Worm (Caenorhabditis elegans) whole organism, young adult: Measurements from ENCODE around the gene F35F11.2.

Experiments used
- C17E4.6 ChIP-seq: fragments of 200-800 bp; sonication (Bioruptor generic); IDR thresholded peaks from 2 replicates; pipeline ENCODE4 v1.3.6; 2022; ENCODE audit warnings: missing genetic modification reagents, missing genetic modification characterization, missing compliant biosample characterization
- D2030.7 ChIP-seq: fragments of 200-800 bp; sonication (Bioruptor generic); IDR thresholded peaks from 2 replicates; pipeline ENCODE4 v1.3.6; 2022; ENCODE audit warnings: missing genetic modification reagents, missing genetic modification characterization, missing compliant biosample characterization
- F37B4.10 ChIP-seq: fragments of 200-800 bp; sonication (Bioruptor generic); IDR thresholded peaks from 2 replicates; pipeline ENCODE4 v1.3.6; 2022; ENCODE audit warnings: missing genetic modification characterization, missing compliant biosample characterization
- F52B5.7 ChIP-seq: sonication (generic microtip); optimal IDR thresholded peaks from 2 replicates; lab custom pipeline; 2016; ENCODE audit warnings: mild to moderate bottlenecking, missing genetic modification characterization, missing compliant biosample characterization
- K12H6.12 ChIP-seq: fragments of 200-800 bp; sonication (Bioruptor generic); optimal IDR thresholded peaks from 2 replicates; lab custom pipeline; 2018; ENCODE audit warnings: mild to moderate bottlenecking, missing genetic modification characterization, missing compliant biosample characterization
- Y67H2A.10 ChIP-seq: fragments of 200-800 bp; sonication (Bioruptor generic); conservative IDR thresholded peaks from 2 replicates; pipeline ENCODE4 v1.3.6; 2022; ENCODE audit warnings: missing genetic modification reagents, missing genetic modification characterization, missing compliant biosample characterization
- Y79H2A.3 ChIP-seq: fragments of 200-800 bp; sonication (Bioruptor generic); conservative IDR thresholded peaks from 2 replicates; pipeline ENCODE4 v1.3.6; 2022; ENCODE audit warnings: missing genetic modification reagents, missing genetic modification characterization, missing compliant biosample characterization
- akir-1 ChIP-seq: fragments of 200-800 bp; sonication (Bioruptor generic); optimal IDR thresholded peaks from 2 replicates; lab custom pipeline; 2018; ENCODE audit warnings: mild to moderate bottlenecking, missing genetic modification characterization, moderate library complexity, missing compliant biosample characterization
- ama-1 ChIP-seq, 3 experiments: fragments of 150-350 bp in 1 of 3; sonication (generic microtip) in 2 of 3; optimal IDR thresholded peaks; 2 replicates each; lab custom pipeline; 2014 to 2018; ENCODE audit warnings: missing biosample characterization in 2 of 3, missing genetic modification characterization in 2 of 3, missing genetic modification reagents in 2 of 3
- aptf-2 ChIP-seq: fragments of 200-800 bp; sonication (Bioruptor generic); conservative IDR thresholded peaks from 2 replicates; pipeline ENCODE4 v1.3.6; 2022; ENCODE audit warnings: missing genetic modification reagents, missing genetic modification characterization, missing compliant biosample characterization
- athp-1 ChIP-seq: sonication (generic microtip); optimal IDR thresholded peaks from 2 replicates; lab custom pipeline; 2017; ENCODE audit warnings: mild to moderate bottlenecking, missing genetic modification characterization, missing compliant biosample characterization
- attf-3 ChIP-seq: fragments of 200-800 bp; sonication (Bioruptor generic); conservative IDR thresholded peaks from 2 replicates; pipeline ENCODE4 v1.3.6; 2022; ENCODE audit warnings: missing genetic modification reagents, missing genetic modification characterization, missing compliant biosample characterization
- bed-2 ChIP-seq: fragments of 200-800 bp; sonication (Bioruptor generic); IDR thresholded peaks from 2 replicates; pipeline ENCODE4 v1.3.6; 2022; ENCODE audit warnings: missing genetic modification reagents, missing genetic modification characterization, missing compliant biosample characterization
- cebp-1 ChIP-seq, 2 experiments: fragments of 200-800 bp in 1 of 2; sonication (Bioruptor generic) in 1 of 2; sonication (generic microtip) in 1 of 2; IDR thresholded peaks in 1 of 2; optimal IDR thresholded peaks in 1 of 2; 2 replicates each; pipeline versions ENCODE4 v1.3.6 to Lab custom; 2017 to 2022; ENCODE audit warnings: missing compliant biosample characterization in 2 of 2, missing genetic modification characterization in 2 of 2, mild to moderate bottlenecking in 1 of 2, missing genetic modification reagents in 1 of 2, moderate library complexity in 1 of 2
- ceh-40 ChIP-seq: fragments of 200-800 bp; sonication (Bioruptor generic); IDR thresholded peaks from 2 replicates; pipeline ENCODE4 v1.3.6; 2022; ENCODE audit warnings: missing genetic modification characterization, missing compliant biosample characterization
- ceh-58 ChIP-seq: fragments of 200-800 bp; sonication (Bioruptor generic); IDR thresholded peaks from 2 replicates; pipeline ENCODE4 v1.3.6; 2022; ENCODE audit warnings: missing genetic modification characterization, missing compliant biosample characterization
- chd-7 ChIP-seq: sonication (generic microtip); optimal IDR thresholded peaks from 2 replicates; lab custom pipeline; 2016; ENCODE audit warnings: mild to moderate bottlenecking, missing genetic modification characterization, moderate library complexity, missing compliant biosample characterization
- die-1 ChIP-seq: sonication (generic microtip); optimal IDR thresholded peaks from 2 replicates; lab custom pipeline; 2016; ENCODE audit warnings: missing genotype, mild to moderate bottlenecking, missing genetic modification characterization, missing compliant biosample characterization
- dox-1 ChIP-seq: fragments of 200-800 bp; sonication (Bioruptor generic); IDR thresholded peaks from 2 replicates; pipeline ENCODE4 v1.3.6; 2022; ENCODE audit warnings: missing genetic modification reagents, missing genetic modification characterization, missing compliant biosample characterization
- dpff-1 ChIP-seq: sonication (generic microtip); optimal IDR thresholded peaks from 2 replicates; lab custom pipeline; 2017; ENCODE audit warnings: mild to moderate bottlenecking, missing genetic modification characterization, missing compliant biosample characterization
- egl-44 ChIP-seq: fragments of 200-800 bp; sonication (Bioruptor generic); IDR thresholded peaks from 2 replicates; pipeline ENCODE4 v1.3.6; 2022; ENCODE audit warnings: missing genetic modification reagents, missing genetic modification characterization, missing compliant biosample characterization
- egrh-3 ChIP-seq: fragments of 200-800 bp; sonication (Bioruptor generic); IDR thresholded peaks from 2 replicates; pipeline ENCODE4 v1.3.6; 2022; ENCODE audit warnings: missing genetic modification reagents, missing genetic modification characterization, missing compliant biosample characterization
- him-1 ChIP-seq: sonication (generic microtip); optimal IDR thresholded peaks from 2 replicates; lab custom pipeline; 2016; ENCODE audit warnings: missing genotype, missing genetic modification reagents, missing genetic modification characterization, missing compliant biosample characterization
- hlh-12 ChIP-seq: sonication (generic microtip); optimal IDR thresholded peaks from 2 replicates; lab custom pipeline; 2016; ENCODE audit warnings: missing genetic modification characterization, missing compliant biosample characterization
- hlh-26 ChIP-seq: fragments of 200-800 bp; sonication (Bioruptor generic); conservative IDR thresholded peaks from 2 replicates; pipeline ENCODE4 v1.3.6; 2022; ENCODE audit warnings: missing genetic modification reagents, missing genetic modification characterization, missing compliant biosample characterization
- hrde-1 ChIP-seq: sonication (generic microtip); optimal IDR thresholded peaks from 2 replicates; lab custom pipeline; 2016; ENCODE audit warnings: missing genetic modification characterization, mild to moderate bottlenecking, missing compliant biosample characterization, moderate library complexity, missing genotype, missing genetic modification reagents, borderline replicate concordance
- lin-54 ChIP-seq: fragments of 200-800 bp; sonication (Bioruptor generic); optimal IDR thresholded peaks from 2 replicates; lab custom pipeline; 2018; ENCODE audit warnings: mild to moderate bottlenecking, missing genetic modification characterization, missing compliant biosample characterization
- lir-1 ChIP-seq: fragments of 200-800 bp; sonication (Bioruptor generic); conservative IDR thresholded peaks from 2 replicates; pipeline ENCODE4 v1.3.6; 2022; ENCODE audit warnings: missing genetic modification reagents, missing genetic modification characterization, missing compliant biosample characterization
- mcd-1 ChIP-seq: fragments of 200-800 bp; sonication (Bioruptor generic); IDR thresholded peaks from 2 replicates; pipeline ENCODE4 v1.3.6; 2022; ENCODE audit warnings: missing genetic modification reagents, missing genetic modification characterization, missing compliant biosample characterization
- nfyb-1 ChIP-seq: fragments of 200-800 bp; sonication (Bioruptor generic); IDR thresholded peaks from 2 replicates; pipeline ENCODE4 v1.3.6; 2022; ENCODE audit warnings: missing genetic modification reagents, missing genetic modification characterization, missing compliant biosample characterization
- nhr-80 ChIP-seq: sonication (generic microtip); optimal IDR thresholded peaks from 2 replicates; lab custom pipeline; 2016; ENCODE audit warnings: missing genetic modification characterization, missing compliant biosample characterization
- repo-1 ChIP-seq: sonication (generic microtip); optimal IDR thresholded peaks from 2 replicates; lab custom pipeline; 2017; ENCODE audit warnings: mild to moderate bottlenecking, missing genetic modification characterization, missing compliant biosample characterization
- rpc-1 ChIP-seq, 2 experiments: fragments of 150-350 bp in 1 of 2; sonication (generic microtip) in 1 of 2; optimal IDR thresholded peaks; 2 replicates each; lab custom pipeline; 2014 to 2018; ENCODE audit warnings: missing biosample characterization in 1 of 2, missing genetic modification characterization in 1 of 2, missing genetic modification reagents in 1 of 2, missing genotype in 1 of 2
- sea-2 ChIP-seq: fragments of 200-800 bp; sonication (Bioruptor generic); IDR thresholded peaks from 2 replicates; pipeline ENCODE4 v1.3.6; 2022; ENCODE audit warnings: missing genetic modification characterization, missing compliant biosample characterization
- somi-1 ChIP-seq: fragments of 200-800 bp; sonication (Bioruptor generic); optimal IDR thresholded peaks from 2 replicates; lab custom pipeline; 2018; ENCODE audit warnings: mild to moderate bottlenecking, missing genetic modification characterization, missing compliant biosample characterization
- sptf-2 ChIP-seq: fragments of 200-800 bp; sonication (Bioruptor generic); optimal IDR thresholded peaks from 2 replicates; lab custom pipeline; 2018; ENCODE audit warnings: mild to moderate bottlenecking, missing genetic modification characterization, missing compliant biosample characterization
- tbx-9 ChIP-seq: sonication (generic microtip); optimal IDR thresholded peaks from 2 replicates; lab custom pipeline; 2016; ENCODE audit warnings: borderline replicate concordance, missing genetic modification characterization, inconsistent platforms, missing compliant biosample characterization
- unc-62 ChIP-seq: fragments of 150-350 bp; optimal IDR thresholded peaks from 2 replicates; lab custom pipeline; 2014; ENCODE audit warnings: missing biosample characterization, missing genetic modification reagents, missing genetic modification characterization
- zfh-2 ChIP-seq: fragments of 200-800 bp; sonication (Bioruptor generic); conservative IDR thresholded peaks from 2 replicates; pipeline ENCODE4 v1.3.6; 2022; ENCODE audit warnings: missing genetic modification reagents, missing genetic modification characterization, missing compliant biosample characterization
- ztf-25 ChIP-seq: fragments of 200-800 bp; sonication (Bioruptor generic); IDR thresholded peaks from 2 replicates; pipeline ENCODE4 v1.3.6; 2022; ENCODE audit warnings: missing genetic modification reagents, missing genetic modification characterization, missing compliant biosample characterization
- ztf-26 ChIP-seq: sonication (generic microtip); optimal IDR thresholded peaks from 2 replicates; lab custom pipeline; 2017; ENCODE audit warnings: missing genetic modification characterization, missing compliant biosample characterization

Gene F35F11.2

DNA sequence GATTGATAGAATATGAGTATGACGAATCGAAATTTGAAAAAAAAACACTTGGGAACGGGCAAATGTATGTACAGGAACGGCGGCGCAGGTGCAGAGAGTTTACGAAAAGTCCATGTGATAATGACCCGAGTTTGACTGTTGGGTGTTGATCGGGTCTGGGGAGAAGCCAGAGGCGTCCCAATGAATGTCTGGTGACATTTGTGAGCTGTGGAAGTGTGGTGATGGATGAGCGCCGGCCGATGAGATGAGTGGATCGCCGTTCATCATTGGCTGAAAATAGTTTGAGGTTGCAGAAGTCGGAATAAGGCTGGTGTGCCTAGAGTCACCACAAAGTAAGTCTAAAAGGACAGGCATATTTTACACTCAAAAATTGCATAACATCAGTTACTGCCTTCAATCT is 24.4 kb upstream of the F35F11.2 start:
- TF ChIP-seq bed-2 (no peak), sea-2 (no peak), him-1 (no peak), rpc-1 (optimal IDR thresholded peaks at IDR 0.05; lab: Kevin White, UChicago) (no peak), rpc-1 (tag; optimal IDR thresholded peaks at IDR 0.05; lab: Kevin White, UChicago) (no peak), ceh-40 (GFP tag; lab: Robert Waterston, UW) (no peak), K12H6.12 (tag; lab: Kevin White, UChicago) (no peak)

DNA sequence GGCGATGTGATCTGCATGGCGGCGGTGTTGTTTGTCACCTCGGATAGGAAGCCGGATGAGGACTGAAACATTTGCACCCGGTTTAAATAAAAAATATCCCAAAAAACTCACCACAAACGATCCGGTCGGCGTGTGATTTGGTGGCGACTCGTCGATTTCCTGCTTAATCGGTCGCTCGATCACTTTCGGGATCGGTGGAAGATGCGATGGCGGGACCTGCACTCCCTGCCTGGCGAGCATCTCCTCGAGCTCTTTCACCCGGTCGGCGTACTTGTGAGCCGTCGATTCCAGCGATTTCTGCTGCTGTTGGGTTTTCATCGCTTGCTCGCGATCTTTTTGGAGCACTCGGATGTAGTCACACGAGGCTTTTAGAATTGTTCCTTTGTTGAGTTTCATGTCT is 23.4 kb upstream of the F35F11.2 start:
- TF ChIP-seq egrh-3 (GFP tag; lab: Robert Waterston, UW) (peak; percentile 43; the same call in 1 of the 2 replicates), mcd-1 (GFP tag; lab: Robert Waterston, UW) (no peak), Y67H2A.10 (GFP tag; lab: Robert Waterston, UW) (no peak), ama-1 (optimal IDR thresholded peaks at IDR 0.05; lab: Kevin White, UChicago) (no peak), ama-1 (GFP tag; optimal IDR thresholded peaks at IDR 0.05; lab: Kevin White, UChicago) (no peak), ceh-58 (GFP tag; lab: Robert Waterston, UW) (no peak), hrde-1 (tag; lab: Kevin White, UChicago) (no peak), F52B5.7 (tag; lab: Kevin White, UChicago) (no peak), lir-1 (GFP tag; lab: Robert Waterston, UW) (no peak), tbx-9 (tag; lab: Kevin White, UChicago) (no peak), akir-1 (GFP tag; lab: Kevin White, UChicago) (no peak), repo-1 (no peak), zfh-2 (GFP tag; lab: Robert Waterston, UW) (peak; percentile 73), hlh-26 (no peak), nfyb-1 (GFP tag; lab: Robert Waterston, UW) (0 out of 2 replicates have a peak, but pooled peaks have one; percentile 38), aptf-2 (GFP tag; lab: Robert Waterston, UW) (no peak), chd-7 (tag; lab: Kevin White, UChicago) (no peak), attf-3 (GFP tag; lab: Robert Waterston, UW) (no peak), Y79H2A.3 (GFP tag; lab: Robert Waterston, UW) (no peak), hlh-12 (tag; lab: Kevin White, UChicago) (no peak), dpff-1 (no peak), lin-54 (GFP tag; lab: Kevin White, UChicago) (no peak), dox-1 (GFP tag; lab: Robert Waterston, UW) (no peak)

DNA sequence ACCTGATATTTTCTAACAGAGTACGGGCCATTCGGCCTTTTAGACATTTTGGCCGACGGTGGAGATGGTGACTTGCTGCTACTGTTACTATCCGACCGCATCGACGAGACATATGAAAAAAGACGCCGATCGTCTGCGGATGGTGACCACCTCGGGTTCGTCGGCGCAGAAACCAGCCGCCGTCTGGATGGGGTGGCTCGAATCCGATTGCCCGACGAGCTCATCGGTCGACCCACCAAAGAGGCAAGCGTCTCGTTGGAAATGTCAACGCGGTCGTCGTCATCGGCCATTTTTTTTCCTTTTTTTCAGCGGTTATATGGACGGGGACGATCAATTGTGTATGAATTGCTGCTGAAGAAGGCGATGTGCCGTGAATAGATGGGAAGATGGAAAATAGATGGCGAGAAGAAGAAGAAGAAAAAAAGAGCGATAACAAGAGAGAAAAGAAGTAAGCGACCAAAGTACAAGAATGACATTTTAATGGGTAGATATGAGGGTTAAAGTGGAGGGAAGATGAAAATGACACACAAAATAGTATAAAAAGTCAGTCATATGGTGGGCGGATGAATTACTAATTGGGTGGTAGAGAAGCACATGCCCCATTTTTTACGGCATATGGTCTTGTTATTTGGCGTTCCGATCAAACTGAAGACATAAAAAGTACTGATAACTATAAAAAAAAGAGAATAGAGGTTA is 21.2 kb upstream of the F35F11.2 start:
- no peak for TF ChIP-seq ztf-25 (GFP tag; lab: Robert Waterston, UW)
- TF ChIP-seq F37B4.10 (GFP tag; lab: Robert Waterston, UW) = 0 out of 2 replicates have a peak, but pooled peaks have one; percentile 37
- no peak for TF ChIP-seq sptf-2 (GFP tag; lab: Kevin White, UChicago)
- TF ChIP-seq cebp-1 (GFP tag; IDR thresholded peaks at IDR 0.05; lab: Robert Waterston, UW) = no peak
- peak; percentile 1 for TF ChIP-seq cebp-1 (tag; optimal IDR thresholded peaks at IDR 0.05; lab: Kevin White, UChicago)
- TF ChIP-seq chd-7 (tag; lab: Kevin White, UChicago) = peak; percentile 22
- peak; percentile 86 for TF ChIP-seq zfh-2 (GFP tag; lab: Robert Waterston, UW)
- no peak for TF ChIP-seq die-1 (tag; lab: Kevin White, UChicago)
- TF ChIP-seq somi-1 = peak; percentile 35
- TF ChIP-seq ztf-26 (tag; lab: Kevin White, UChicago) = no peak
- TF ChIP-seq unc-62 = no peak
- no peak for TF ChIP-seq F52B5.7 (tag; lab: Kevin White, UChicago)
- peak; percentile 50 for TF ChIP-seq nhr-80 (tag; lab: Kevin White, UChicago)
- TF ChIP-seq mcd-1 (GFP tag; lab: Robert Waterston, UW) = 0 out of 2 replicates have a peak, but pooled peaks have one; percentile 6
- peak; percentile 32; the same call in 1 of the 2 replicates for TF ChIP-seq egrh-3 (GFP tag; lab: Robert Waterston, UW)
- no peak for TF ChIP-seq egl-44 (GFP tag; lab: Robert Waterston, UW)
- no peak for TF ChIP-seq D2030.7 (GFP tag; lab: Robert Waterston, UW)
- TF ChIP-seq athp-1 = peak; percentile 5
- TF ChIP-seq C17E4.6 (GFP tag; lab: Robert Waterston, UW) = no peak
